Worm (Caenorhabditis elegans) whole organism, L2 larva: ENCODE results near the gene C39H7.4.
A peak's percentile ranks its signal among the peaks of the same experiment; 100 is the strongest.

Source experiments
- C34F6.9 ChIP-seq: fragments of 150-350 bp; optimal IDR thresholded peaks from 2 replicates; lab custom pipeline; 2014; ENCODE audit warnings: missing biosample characterization, missing genetic modification characterization
- F13H6.1 ChIP-seq: sonication (generic microtip); optimal IDR thresholded peaks from 2 replicates; lab custom pipeline; 2016; ENCODE audit warnings: missing genetic modification characterization, missing compliant biosample characterization
- R02D3.7 ChIP-seq: fragments of 150-350 bp; optimal IDR thresholded peaks from 2 replicates; lab custom pipeline; 2014; ENCODE audit warnings: missing biosample characterization, missing genetic modification characterization
- ZK546.5 ChIP-seq: sonication (generic microtip); optimal IDR thresholded peaks from 2 replicates; lab custom pipeline; 2017; ENCODE audit warnings: missing biosample characterization, missing genetic modification characterization
- alr-1 ChIP-seq: fragments of 150-350 bp; optimal IDR thresholded peaks from 2 replicates; lab custom pipeline; 2014; ENCODE audit warnings: missing biosample characterization, missing genetic modification characterization
- aly-2 ChIP-seq: fragments of 150-350 bp; optimal IDR thresholded peaks from 2 replicates; lab custom pipeline; 2014; ENCODE audit warnings: missing biosample characterization, missing genetic modification characterization
- ama-1 ChIP-seq: fragments of 150-350 bp; optimal IDR thresholded peaks from 2 replicates; lab custom pipeline; 2018; ENCODE audit warnings: inconsistent platforms
- blmp-1 ChIP-seq: sonication (generic microtip); optimal IDR thresholded peaks from 2 replicates; lab custom pipeline; 2017; ENCODE audit warnings: missing genetic modification characterization, mild to moderate bottlenecking, missing compliant biosample characterization, antibody characterized with exemption, moderate library complexity; ENCODE audit not compliant: insufficient read depth
- ceh-16 ChIP-seq: fragments of 150-350 bp; optimal IDR thresholded peaks from 2 replicates; lab custom pipeline; 2014; ENCODE audit warnings: missing biosample characterization, missing genetic modification characterization
- ceh-82 ChIP-seq: fragments of 150-350 bp; optimal IDR thresholded peaks from 2 replicates; lab custom pipeline; 2014; ENCODE audit warnings: missing biosample characterization, missing genetic modification characterization
- dmd-4 ChIP-seq: sonication (generic microtip); optimal IDR thresholded peaks from 2 replicates; lab custom pipeline; 2017; ENCODE audit warnings: missing biosample characterization, missing genetic modification characterization
- egl-27 ChIP-seq: sonication (generic microtip); optimal IDR thresholded peaks from 3 replicates; lab custom pipeline; 2017; ENCODE audit warnings: missing biosample characterization, missing genetic modification reagents, missing genetic modification characterization
- elt-3 ChIP-seq: sonication (generic microtip); optimal IDR thresholded peaks from 2 replicates; lab custom pipeline; 2017; ENCODE audit warnings: missing biosample characterization, missing genetic modification characterization
- fos-1 ChIP-seq: fragments of 150-350 bp; optimal IDR thresholded peaks from 2 replicates; lab custom pipeline; 2014; ENCODE audit warnings: missing biosample characterization, missing genetic modification characterization
- gmeb-1 ChIP-seq: fragments of 150-350 bp; optimal IDR thresholded peaks from 2 replicates; lab custom pipeline; 2014; ENCODE audit warnings: missing biosample characterization, missing genetic modification characterization
- lin-11 ChIP-seq: fragments of 150-350 bp; sonication (generic microtip); optimal IDR thresholded peaks from 2 replicates; lab custom pipeline; 2014; ENCODE audit warnings: missing biosample characterization, missing genetic modification characterization, inconsistent platforms, mixed read lengths
- lin-13 ChIP-seq: fragments of 150-350 bp; optimal IDR thresholded peaks from 2 replicates; lab custom pipeline; 2014; ENCODE audit warnings: missing biosample characterization, missing genetic modification reagents, missing genetic modification characterization
- lsy-2 ChIP-seq, 2 experiments: fragments of 150-350 bp in 1 of 2; sonication (generic microtip) in 1 of 2; optimal IDR thresholded peaks; 2 replicates each; lab custom pipeline; 2014 to 2017; ENCODE audit warnings: missing biosample characterization in 2 of 2, missing genetic modification characterization in 2 of 2
- mab-5 ChIP-seq: fragments of 150-350 bp; optimal IDR thresholded peaks from 2 replicates; lab custom pipeline; 2014; ENCODE audit warnings: missing biosample characterization, missing genetic modification characterization
- mdl-1 ChIP-seq, 2 experiments: fragments of 150-350 bp in 1 of 2; sonication (generic microtip) in 1 of 2; optimal IDR thresholded peaks; 2 replicates each; lab custom pipeline; 2017; ENCODE audit warnings: missing biosample characterization in 2 of 2, missing genetic modification characterization in 2 of 2
- nhr-10 ChIP-seq: sonication (generic microtip); optimal IDR thresholded peaks from 2 replicates; lab custom pipeline; 2017; ENCODE audit warnings: missing biosample characterization, missing genetic modification characterization
- nhr-11 ChIP-seq: fragments of 150-350 bp; optimal IDR thresholded peaks from 2 replicates; lab custom pipeline; 2014; ENCODE audit warnings: missing biosample characterization, missing genetic modification characterization
- nhr-12 ChIP-seq: fragments of 150-350 bp; optimal IDR thresholded peaks from 2 replicates; lab custom pipeline; 2014; ENCODE audit warnings: missing biosample characterization, missing genetic modification characterization
- nhr-21 ChIP-seq: fragments of 150-350 bp; optimal IDR thresholded peaks from 2 replicates; lab custom pipeline; 2014; ENCODE audit warnings: missing biosample characterization, missing genetic modification characterization
- nhr-23 ChIP-seq: fragments of 150-350 bp; optimal IDR thresholded peaks from 2 replicates; lab custom pipeline; 2014; ENCODE audit warnings: missing biosample characterization, missing genetic modification reagents, missing genetic modification characterization
- nhr-77 ChIP-seq: fragments of 150-350 bp; optimal IDR thresholded peaks from 2 replicates; lab custom pipeline; 2014; ENCODE audit warnings: missing biosample characterization, missing genetic modification characterization
- peb-1 ChIP-seq: fragments of 150-350 bp; optimal IDR thresholded peaks from 2 replicates; lab custom pipeline; 2014; ENCODE audit warnings: missing biosample characterization, missing genetic modification characterization
- sem-4 ChIP-seq: fragments of 150-350 bp; optimal IDR thresholded peaks from 2 replicates; lab custom pipeline; 2014; ENCODE audit warnings: missing biosample characterization, missing genetic modification reagents, missing genetic modification characterization
- skn-1 ChIP-seq: sonication (generic microtip); optimal IDR thresholded peaks from 2 replicates; lab custom pipeline; 2017; ENCODE audit warnings: missing biosample characterization, missing genetic modification characterization
- sma-3 ChIP-seq: sonication (generic microtip); optimal IDR thresholded peaks from 2 replicates; lab custom pipeline; 2016; ENCODE audit warnings: missing genetic modification reagents, missing genetic modification characterization, missing compliant biosample characterization
- sma-9 ChIP-seq, 2 experiments: fragments of 150-350 bp in 1 of 2; sonication (generic microtip) in 1 of 2; optimal IDR thresholded peaks; 2 replicates each; lab custom pipeline; 2014 to 2016; ENCODE audit warnings: missing genetic modification characterization in 2 of 2, mild to moderate bottlenecking in 1 of 2, missing biosample characterization in 1 of 2, missing compliant biosample characterization in 1 of 2, missing genetic modification reagents in 1 of 2, moderate library complexity in 1 of 2
- snpc-4 ChIP-seq: fragments of 150-350 bp; optimal IDR thresholded peaks from 2 replicates; lab custom pipeline; 2014; ENCODE audit warnings: missing biosample characterization, missing genetic modification characterization
- unc-55 ChIP-seq: fragments of 150-350 bp; sonication (generic microtip); optimal IDR thresholded peaks from 3 replicates; lab custom pipeline; 2014; ENCODE audit warnings: missing biosample characterization, missing genetic modification reagents, missing genetic modification characterization
- unc-62 ChIP-seq: fragments of 150-350 bp; optimal IDR thresholded peaks from 2 replicates; lab custom pipeline; 2014; ENCODE audit warnings: missing biosample characterization, missing genetic modification reagents, missing genetic modification characterization
- zag-1 ChIP-seq: fragments of 150-350 bp; optimal IDR thresholded peaks from 2 replicates; lab custom pipeline; 2014; ENCODE audit warnings: missing biosample characterization, missing genetic modification characterization
- ztf-1 ChIP-seq: fragments of 200-800 bp; sonication (Bioruptor generic); conservative IDR thresholded peaks from 2 replicates; pipeline ENCODE4 v1.3.6; 2022; ENCODE audit warnings: missing genetic modification characterization, missing compliant biosample characterization
- ztf-11 ChIP-seq: sonication (generic microtip); optimal IDR thresholded peaks from 2 replicates; lab custom pipeline; 2017; ENCODE audit warnings: missing biosample characterization, missing genetic modification characterization
- ztf-4 ChIP-seq: fragments of 150-350 bp; optimal IDR thresholded peaks from 2 replicates; lab custom pipeline; 2014; ENCODE audit warnings: missing biosample characterization, missing genetic modification characterization

The C39H7.4 gene

ce11 chrIV:5614558-5615026 is at the start of gene C39H7.4:
C39H7.4 (minus strand) TSS chrIV:5614608.
- TF ChIP-seq fos-1 (tag; lab: Kevin White, UChicago) (peak; percentile 97), ztf-4 (no peak), gmeb-1 (peak; percentile 36)

DNA sequence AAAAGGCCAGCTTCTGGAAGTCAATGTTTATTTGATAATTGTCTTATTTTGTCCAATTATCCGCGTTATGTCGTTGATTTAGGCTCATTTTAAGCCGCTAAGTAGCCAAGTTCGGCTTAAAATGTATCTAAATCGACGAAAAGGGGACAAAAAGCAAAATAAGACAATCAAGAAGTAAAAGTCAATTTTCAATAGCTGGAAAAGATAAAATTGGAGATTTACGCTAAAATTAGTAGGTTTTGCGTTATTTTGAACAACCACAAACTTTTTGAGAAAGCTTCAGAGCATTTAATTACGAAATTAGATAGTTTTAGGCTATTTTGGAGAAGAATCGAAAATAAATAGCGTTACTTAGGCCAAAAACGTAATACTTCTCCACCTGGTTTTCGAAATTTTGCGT is 48.5 kb upstream of the C39H7.4 start:
- TF ChIP-seq sma-9 (GFP tag; optimal IDR thresholded peaks at IDR 0.05; lab: Kevin White, UChicago) (no peak), sma-9 (tag; optimal IDR thresholded peaks at IDR 0.05; lab: Kevin White, UChicago) (no peak), nhr-21 (tag; lab: Kevin White, UChicago) (no peak), mdl-1 (tag; optimal IDR thresholded peaks at IDR 0.05; lab: Kevin White, UChicago) (no peak), aly-2 (tag; lab: Kevin White, UChicago) (no peak), ama-1 (lab: Kevin White, UChicago) (no peak), blmp-1 (tag; lab: Kevin White, UChicago) (no peak), peb-1 (tag; lab: Kevin White, UChicago) (no peak), ztf-1 (GFP tag; lab: Robert Waterston, UW) (no peak), dmd-4 (tag; lab: Kevin White, UChicago) (no peak), ztf-4 (no peak), nhr-10 (no peak), lin-13 (no peak), egl-27 (tag; lab: Kevin White, UChicago) (no peak), elt-3 (no peak), nhr-23 (tag; lab: Kevin White, UChicago) (no peak), unc-55 (GFP tag; lab: Kevin White, UChicago) (no peak), sem-4 (tag; lab: Kevin White, UChicago) (no peak)

DNA sequence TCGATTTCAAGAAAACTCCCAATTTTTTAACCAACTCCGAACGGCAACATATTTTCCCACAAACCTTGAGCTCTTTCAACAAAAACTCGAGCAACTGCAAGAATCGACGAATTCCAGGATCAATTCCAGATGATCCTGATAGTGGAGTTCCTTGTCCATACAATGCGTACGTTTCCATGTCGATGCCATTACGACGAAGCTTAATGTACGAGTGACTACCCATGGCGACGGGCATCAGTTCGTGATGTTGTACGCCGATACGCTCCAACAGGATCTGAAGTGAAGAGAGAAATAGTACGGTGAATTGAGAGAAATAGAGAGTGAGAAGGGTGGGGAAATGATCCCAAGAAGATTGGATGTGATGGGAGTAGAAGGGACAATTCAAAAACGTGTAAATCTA is 47.7 kb upstream of the C39H7.4 start:
- TF ChIP-seq nhr-12 (tag; lab: Kevin White, UChicago) (no peak), ceh-16 (no peak), ceh-82 (tag; lab: Kevin White, UChicago) (no peak), C34F6.9 (tag; lab: Kevin White, UChicago) (no peak), nhr-77 (tag; lab: Kevin White, UChicago) (no peak), mab-5 (tag; lab: Kevin White, UChicago) (no peak), ztf-11 (tag; lab: Kevin White, UChicago) (no peak), sma-9 (GFP tag; optimal IDR thresholded peaks at IDR 0.05; lab: Kevin White, UChicago) (no peak), sma-9 (tag; optimal IDR thresholded peaks at IDR 0.05; lab: Kevin White, UChicago) (no peak), ZK546.5 (tag; lab: Kevin White, UChicago) (no peak), lsy-2 (tag; optimal IDR thresholded peaks at IDR 0.05; lab: Kevin White, UChicago) (no peak), nhr-11 (no peak), ztf-4 (no peak), nhr-23 (tag; lab: Kevin White, UChicago) (no peak), dmd-4 (tag; lab: Kevin White, UChicago) (no peak), lin-11 (no peak), alr-1 (tag; lab: Kevin White, UChicago) (no peak), R02D3.7 (tag; lab: Kevin White, UChicago) (no peak), sem-4 (tag; lab: Kevin White, UChicago) (no peak)

- TF ChIP-seq skn-1 (tag; lab: Kevin White, UChicago) (no peak), nhr-77 (tag; lab: Kevin White, UChicago) (no peak), ztf-1 (GFP tag; lab: Robert Waterston, UW) (no peak), zag-1 (tag; lab: Kevin White, UChicago) (no peak), nhr-11 (no peak), nhr-10 (no peak), F13H6.1 (tag; lab: Kevin White, UChicago) (no peak), ama-1 (lab: Kevin White, UChicago) (no peak), snpc-4 (no peak), sma-9 (GFP tag; optimal IDR thresholded peaks at IDR 0.05; lab: Kevin White, UChicago) (no peak), sma-9 (tag; optimal IDR thresholded peaks at IDR 0.05; lab: Kevin White, UChicago) (no peak), dmd-4 (tag; lab: Kevin White, UChicago) (no peak), egl-27 (tag; lab: Kevin White, UChicago) (no peak), ceh-82 (tag; lab: Kevin White, UChicago) (no peak), elt-3 (no peak), ztf-4 (no peak), sma-3 (GFP tag; lab: Kevin White, UChicago) (no peak), nhr-21 (tag; lab: Kevin White, UChicago) (no peak), R02D3.7 (tag; lab: Kevin White, UChicago) (no peak), unc-62 (GFP tag; lab: Kevin White, UChicago) (no peak), sem-4 (tag; lab: Kevin White, UChicago) (no peak)
These were observed 45.8 kb upstream of the C39H7.4 start, which contains the start of gene skn-1 for ce11 chrIV:5660239-5660638. skn-1 (minus strand) TSS chrIV:5660384.
